Fruit fly (Drosophila melanogaster) whole organism, wandering third instar larva: Measurements from ENCODE around the gene CG12499.
A peak's percentile ranks its signal among the peaks of the same experiment; 100 is the strongest.

Experiments used
- Abd-B ChIP-seq: fragments of >200 bp; optimal IDR thresholded peaks from 2 replicates; lab custom pipeline; 2017; ENCODE audit warnings: missing biosample characterization, missing genetic modification characterization
- CG32264 ChIP-seq: fragments of 200-800 bp; sonication (Bioruptor generic); optimal IDR thresholded peaks from 2 replicates; lab custom pipeline; 2016; ENCODE audit warnings: missing biosample characterization, missing genetic modification characterization
- CG9705 ChIP-seq: fragments of 200-800 bp; sonication (Bioruptor generic); optimal IDR thresholded peaks from 2 replicates; lab custom pipeline; 2018; ENCODE audit warnings: missing biosample characterization, mild to moderate bottlenecking, missing genetic modification characterization
- CrebA ChIP-seq: fragments of 200-800 bp; sonication (Bioruptor generic); optimal IDR thresholded peaks from 2 replicates; lab custom pipeline; 2016; ENCODE audit warnings: missing biosample characterization, mild to moderate bottlenecking, missing genetic modification characterization, borderline replicate concordance
- Dfd ChIP-seq: fragments of >200 bp; optimal IDR thresholded peaks from 2 replicates; lab custom pipeline; 2017; ENCODE audit warnings: missing biosample characterization, missing genetic modification characterization
- Dif ChIP-seq: fragments of 200-275, 200-300 bp; sonication (Bioruptor generic); optimal IDR thresholded peaks from 2 replicates; lab custom pipeline; 2018; ENCODE audit warnings: missing biosample characterization, missing genetic modification characterization; ENCODE audit not compliant: partially characterized antibody
- GATAd ChIP-seq: sonication (Bioruptor generic); optimal IDR thresholded peaks from 2 replicates; lab custom pipeline; 2016; ENCODE audit warnings: missing biosample characterization, missing genetic modification characterization
- HLH106 ChIP-seq: fragments of 200-800 bp; optimal IDR thresholded peaks from 3 replicates; lab custom pipeline; 2019; ENCODE audit warnings: missing biosample characterization, mild to moderate bottlenecking, missing genetic modification characterization, moderate library complexity
- Hnf4 ChIP-seq: fragments of 200-800 bp; sonication (Bioruptor generic); optimal IDR thresholded peaks from 2 replicates; lab custom pipeline; 2016; ENCODE audit warnings: missing biosample characterization, mild to moderate bottlenecking, missing genetic modification characterization
- Hr78 ChIP-seq: fragments of >200 bp; optimal IDR thresholded peaks from 2 replicates; lab custom pipeline; 2017; ENCODE audit warnings: missing biosample characterization, missing genetic modification characterization
- Jra ChIP-seq: sonication (Bioruptor generic); optimal IDR thresholded peaks from 2 replicates; lab custom pipeline; 2016; ENCODE audit warnings: missing biosample characterization, missing genetic modification characterization
- Mio ChIP-seq: sonication (Bioruptor generic); optimal IDR thresholded peaks from 2 replicates; lab custom pipeline; 2016; ENCODE audit warnings: missing biosample characterization, missing genetic modification characterization
- Myc ChIP-seq: fragments of >200 bp; optimal IDR thresholded peaks from 2 replicates; lab custom pipeline; 2017
- N ChIP-seq: fragments of >200 bp; optimal IDR thresholded peaks from 2 replicates; lab custom pipeline; 2018; ENCODE audit warnings: missing biosample characterization, missing external identifiers, missing genetic modification characterization
- Rel ChIP-seq, 2 experiments: fragments of 200-800 bp; sonication (Bioruptor generic) in 1 of 2; optimal IDR thresholded peaks; 2 replicates in 1 of 2; 3 replicates in 1 of 2; lab custom pipeline; 2016 to 2019; ENCODE audit warnings: mild to moderate bottlenecking in 2 of 2, missing biosample characterization in 2 of 2, missing genetic modification characterization in 2 of 2, moderate library complexity in 1 of 2
- Sp1 ChIP-seq: fragments of 200-800 bp; sonication (Bioruptor generic); optimal IDR thresholded peaks from 3 replicates; lab custom pipeline; 2019; ENCODE audit warnings: missing biosample characterization, mild to moderate bottlenecking, missing genetic modification characterization, moderate library complexity
- Vsx2 ChIP-seq: fragments of 200-300, 225-300 bp; sonication (Bioruptor generic); optimal IDR thresholded peaks from 2 replicates; lab custom pipeline; 2018; ENCODE audit warnings: missing biosample characterization, missing genetic modification characterization; ENCODE audit not compliant: partially characterized antibody
- br ChIP-seq: fragments of 200-800 bp; sonication (Bioruptor generic); optimal IDR thresholded peaks from 2 replicates; lab custom pipeline; 2016; ENCODE audit warnings: missing biosample characterization, missing genetic modification characterization
- brk ChIP-seq: fragments of 200-800 bp; sonication (Bioruptor generic); optimal IDR thresholded peaks from 2 replicates; lab custom pipeline; 2016; ENCODE audit warnings: missing biosample characterization, mild to moderate bottlenecking, missing genetic modification characterization
- dmrt93B ChIP-seq: fragments of 200-800 bp; sonication (Bioruptor generic); optimal IDR thresholded peaks from 2 replicates; lab custom pipeline; 2018; ENCODE audit warnings: missing biosample characterization, mild to moderate bottlenecking, missing genetic modification characterization
- dsf ChIP-seq: sonication (Bioruptor generic); optimal IDR thresholded peaks from 2 replicates; lab custom pipeline; 2016; ENCODE audit warnings: missing biosample characterization, missing genetic modification characterization, borderline replicate concordance
- ey ChIP-seq: fragments of 200-800 bp; sonication (Bioruptor generic); optimal IDR thresholded peaks from 2 replicates; lab custom pipeline; 2016; ENCODE audit warnings: missing biosample characterization, missing genetic modification characterization
- foxo ChIP-seq, 2 experiments: fragments of 200-800 bp; sonication (Bioruptor generic); optimal IDR thresholded peaks; 2 replicates in 1 of 2; 3 replicates in 1 of 2; lab custom pipeline; 2016 to 2017; ENCODE audit warnings: missing biosample characterization in 2 of 2, missing genetic modification characterization in 2 of 2
- fru ChIP-seq: fragments of 200-800 bp; sonication (Bioruptor generic); optimal IDR thresholded peaks from 3 replicates; lab custom pipeline; 2016; ENCODE audit warnings: missing biosample characterization, mild to moderate bottlenecking, missing genetic modification characterization
- h ChIP-seq: fragments of 200-800 bp; sonication (Bioruptor generic); optimal IDR thresholded peaks from 3 replicates; lab custom pipeline; 2016; ENCODE audit warnings: missing biosample characterization, mild to moderate bottlenecking, missing genetic modification characterization
- jim ChIP-seq: fragments of 175-275, 200-325 bp; sonication (Bioruptor generic); optimal IDR thresholded peaks from 2 replicates; lab custom pipeline; 2016; ENCODE audit warnings: missing biosample characterization, mild to moderate bottlenecking, missing genetic modification characterization
- lola ChIP-seq: fragments of >200 bp; optimal IDR thresholded peaks from 2 replicates; lab custom pipeline; 2017; ENCODE audit warnings: missing biosample characterization, missing genetic modification characterization
- pan ChIP-seq: fragments of >200 bp; optimal IDR thresholded peaks from 2 replicates; lab custom pipeline; 2017
- psq ChIP-seq: fragments of 200-800 bp; sonication (Bioruptor generic); optimal IDR thresholded peaks from 3 replicates; lab custom pipeline; 2017; ENCODE audit warnings: missing biosample characterization, mild to moderate bottlenecking, missing genetic modification characterization, moderate library complexity
- rgr ChIP-seq: fragments of 200-800 bp; sonication (Bioruptor generic); optimal IDR thresholded peaks from 3 replicates; lab custom pipeline; 2016; ENCODE audit warnings: missing biosample characterization, mild to moderate bottlenecking, missing genetic modification characterization
- sage ChIP-seq: fragments of 200-800 bp; sonication (Bioruptor generic); optimal IDR thresholded peaks from 2 replicates; lab custom pipeline; 2016; ENCODE audit warnings: missing biosample characterization, mild to moderate bottlenecking, missing genetic modification characterization
- sv ChIP-seq: fragments of 200-800 bp; sonication (Bioruptor generic); optimal IDR thresholded peaks from 3 replicates; lab custom pipeline; 2016; ENCODE audit warnings: missing biosample characterization, missing genetic modification characterization
- tai ChIP-seq: sonication (Bioruptor generic); optimal IDR thresholded peaks from 2 replicates; lab custom pipeline; 2016; ENCODE audit warnings: missing biosample characterization, missing genetic modification characterization
- woc ChIP-seq: sonication (Bioruptor generic); optimal IDR thresholded peaks from 2 replicates; lab custom pipeline; 2016; ENCODE audit warnings: missing biosample characterization, mild to moderate bottlenecking, missing genetic modification characterization

CG12499 gene

DNA sequence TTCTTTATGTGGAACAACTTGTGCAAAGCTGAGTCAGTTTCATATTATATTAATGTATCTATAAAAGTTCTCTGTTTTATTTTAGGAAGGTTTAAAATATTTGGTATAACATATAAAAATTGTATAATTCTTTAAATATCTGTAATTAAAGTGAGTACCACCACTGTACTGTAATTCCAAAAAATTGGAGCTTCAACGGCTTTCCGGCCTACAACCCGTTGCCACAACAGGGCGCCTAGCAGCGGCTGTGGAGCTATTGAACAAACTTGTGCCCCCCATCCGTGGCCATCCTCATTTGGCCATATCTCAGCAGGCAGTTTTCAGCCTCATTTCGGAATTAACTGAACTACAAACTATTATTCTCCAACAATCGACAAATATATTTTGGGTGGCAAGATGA, 40.7 kb downstream of the CG12499 start, which contains the start of gene CG13855:
TSS of gene CG13855 (plus strand) at position 301 of the 400 bp plus-strand sequence.
- no peak for TF ChIP-seq dsf (GFP tag; lab: Kevin White, UChicago)
- no peak for TF ChIP-seq pan (lab: Kevin White, UChicago)
- TF ChIP-seq rgr (GFP tag; lab: Kevin White, UChicago): no peak
- TF ChIP-seq sv: no peak
- no peak for TF ChIP-seq dmrt93B
- TF ChIP-seq, all 38 proteins: peak for 0

dm6 chr3R:22402355-22402754, 44.0 kb downstream of the CG12499 start, which contains the start of gene CG13856:
CG13856 (plus strand) TSS chr3R:22402655.
- no peak for TF ChIP-seq Sp1 (GFP tag; lab: Kevin White, UChicago)
- TF ChIP-seq Dif (GFP tag; lab: Kevin White, UChicago): no peak
- TF ChIP-seq HLH106: no peak
- TF ChIP-seq Hr78 (GFP tag; lab: Kevin White, UChicago): no peak
- TF ChIP-seq tai: no peak
- no peak for TF ChIP-seq Abd-B (GFP tag; lab: Kevin White, UChicago)
- TF ChIP-seq Vsx2: no peak
- TF ChIP-seq Hnf4 (GFP tag; lab: Kevin White, UChicago): no peak
- TF ChIP-seq CrebA: no peak
- no peak for TF ChIP-seq jim (GFP tag; lab: Kevin White, UChicago)
- TF ChIP-seq Myc: no peak
- TF ChIP-seq h (GFP tag; lab: Kevin White, UChicago): no peak
- TF ChIP-seq sage (GFP tag; lab: Kevin White, UChicago): no peak
- no peak for TF ChIP-seq Dfd
- no peak for TF ChIP-seq lola (GFP tag; lab: Kevin White, UChicago)

DNA sequence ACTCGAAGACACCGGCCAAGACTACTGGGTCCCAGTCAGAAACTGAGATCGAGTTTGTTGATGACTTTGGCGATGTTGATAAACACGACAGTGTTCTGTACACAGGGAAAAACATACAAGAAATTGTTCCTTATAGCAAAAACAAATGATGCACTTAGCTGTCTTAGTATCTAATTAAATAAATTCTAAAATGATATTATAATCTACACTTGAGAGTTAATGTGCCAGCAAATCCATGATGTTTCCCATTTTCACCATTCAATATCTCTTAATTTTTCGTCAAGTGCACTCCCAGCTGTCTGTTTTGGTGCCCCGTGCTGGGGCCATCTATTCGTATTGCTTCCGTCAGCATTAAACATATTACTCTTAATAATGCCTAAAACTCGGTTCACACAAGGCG, 46.1 kb downstream of the CG12499 start:
- TF ChIP-seq Hnf4 (GFP tag; lab: Kevin White, UChicago) (no peak), sv (peak; percentile 18)

dm6 chr3R:22397068-22397700, 49.2 kb downstream of the CG12499 start:
- TF ChIP-seq tai (no peak), Sp1 (GFP tag; lab: Kevin White, UChicago) (no peak), Abd-B (GFP tag; lab: Kevin White, UChicago) (peak; percentile 14), Myc (peak; percentile 23), brk (GFP tag; lab: Kevin White, UChicago) (no peak), h (GFP tag; lab: Kevin White, UChicago) (no peak), jim (GFP tag; lab: Kevin White, UChicago) (no peak), N (peak; percentile 77), HLH106 (no peak), lola (GFP tag; lab: Kevin White, UChicago) (no peak)

dm6 chr3R:22396238-22396772, 50.1 kb downstream of the CG12499 start:
- TF ChIP-seq CG9705 (GFP tag; lab: Kevin White, UChicago) (no peak), br (GFP tag; lab: Kevin White, UChicago) (no peak), h (GFP tag; lab: Kevin White, UChicago) (no peak), pan (lab: Kevin White, UChicago) (no peak), Hr78 (GFP tag; lab: Kevin White, UChicago) (no peak), foxo (GFP tag; optimal IDR thresholded peaks at IDR 0.05; lab: Kevin White, UChicago) (no peak), fru (no peak), GATAd (GFP tag; lab: Kevin White, UChicago) (no peak)

DNA sequence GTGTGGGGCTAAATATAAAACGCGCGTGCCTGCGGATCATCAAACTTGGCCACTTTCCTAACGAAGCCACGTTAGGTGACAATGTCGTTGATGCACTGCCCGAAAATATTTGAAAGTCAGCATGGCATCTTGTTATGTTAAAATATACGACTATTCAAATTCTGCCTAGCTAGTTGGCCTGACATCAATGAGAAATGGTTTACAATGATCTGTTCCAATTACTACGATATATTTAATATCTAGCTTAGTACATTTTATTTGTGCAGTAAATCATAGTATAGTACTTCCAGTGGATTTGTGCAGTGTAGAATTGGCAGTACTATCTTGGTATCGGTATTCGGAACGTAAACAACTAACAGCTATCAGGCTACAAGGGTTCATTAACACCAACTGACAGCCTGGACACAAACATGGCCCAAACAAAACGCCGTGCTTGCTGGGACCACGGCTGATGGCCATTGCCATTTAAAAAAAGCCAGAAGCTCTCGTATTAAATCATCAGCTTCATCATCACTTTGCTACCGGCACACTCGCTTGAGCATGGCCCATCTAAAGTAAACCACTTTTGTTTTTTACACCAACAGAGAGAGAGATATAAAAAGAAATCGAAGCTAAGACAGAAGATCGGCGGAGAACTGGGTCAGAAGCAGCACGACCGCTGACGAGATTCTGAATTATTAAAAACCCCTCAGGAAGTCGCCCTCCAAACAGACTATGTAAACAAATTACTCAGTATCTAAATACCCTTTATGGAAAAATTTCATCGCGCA, 50.8 kb downstream of the CG12499 start:
- TF ChIP-seq pan (lab: Kevin White, UChicago) (no peak), Hr78 (GFP tag; lab: Kevin White, UChicago) (no peak), Jra (GFP tag; lab: Kevin White, UChicago) (no peak), foxo (GFP tag; optimal IDR thresholded peaks at IDR 0.05; lab: Kevin White, UChicago) (no peak), CG32264 (GFP tag; lab: Kevin White, UChicago) (no peak), Myc (no peak), jim (GFP tag; lab: Kevin White, UChicago) (no peak), br (GFP tag; lab: Kevin White, UChicago) (no peak), Mio (no peak), Dif (GFP tag; lab: Kevin White, UChicago) (no peak), tai (no peak), fru (no peak), psq (GFP tag; lab: Kevin White, UChicago) (no peak), dsf (GFP tag; lab: Kevin White, UChicago) (no peak), N (no peak), GATAd (GFP tag; lab: Kevin White, UChicago) (no peak), Rel (GFP tag; optimal IDR thresholded peaks at IDR 0.05; lab: Kevin White, UChicago) (no peak), Rel (tag; optimal IDR thresholded peaks at IDR 0.05; lab: Kevin White, UChicago) (no peak), woc (GFP tag; lab: Kevin White, UChicago) (no peak), ey (GFP tag; lab: Kevin White, UChicago) (no peak)
